Fruit fly (Drosophila melanogaster) whole organism, embryonic: Measurements from ENCODE around the gene tau.

Experiments used
- CG7963 ChIP-seq: fragments of 200-800 bp; sonication (Bioruptor generic); IDR thresholded peaks from 3 replicates; pipeline ENCODE4 v1.3.6; 2022; ENCODE audit warnings: missing biosample characterization, missing genetic modification characterization; ENCODE audit not compliant: partially characterized antibody
- Ets97D ChIP-seq: fragments of 200-800 bp; sonication (Bioruptor generic); optimal IDR thresholded peaks from 3 replicates; lab custom pipeline; 2016; ENCODE audit warnings: missing biosample characterization, missing genetic modification characterization
- HLH3B ChIP-seq: fragments of 200-800 bp; sonication (Bioruptor generic); IDR thresholded peaks from 2 replicates; pipeline ENCODE4 v1.3.6; 2022; ENCODE audit warnings: missing biosample characterization, missing genetic modification characterization
- dan ChIP-seq: fragments of 200-800 bp; sonication (Bioruptor generic); IDR thresholded peaks from 2 replicates; pipeline ENCODE4 v1.3.6; 2022; ENCODE audit warnings: missing biosample characterization, missing genetic modification characterization
- fd3F ChIP-seq: fragments of 200-800 bp; sonication (Bioruptor generic); optimal IDR thresholded peaks from 2 replicates; lab custom pipeline; 2018; ENCODE audit warnings: missing biosample characterization, mild to moderate bottlenecking, missing genetic modification characterization, moderate library complexity
- peb ChIP-seq: fragments of 200-800 bp; sonication (Bioruptor generic); IDR thresholded peaks from 2 replicates; pipeline ENCODE4 v1.3.6; 2022; ENCODE audit warnings: missing biosample characterization, missing genetic modification characterization

dm6 chr3R:27605534-27606250 lies 51.1 kb downstream of the tau start:
- TF ChIP-seq fd3F (no peak), CG7963 (GFP tag; lab: Robert Waterston, UW) (no peak), Ets97D (GFP tag; lab: Kevin White, UChicago) (no peak), HLH3B (no peak), peb (no peak), dan (GFP tag; lab: Robert Waterston, UW) (no peak)
